Fruit fly (Drosophila melanogaster): ENCODE measurements around the gene mib2.

- peak; percentile 5 for TF ChIP-seq EcR (GFP tag; optimal IDR thresholded peaks at IDR 0.05)
- no peak for TF ChIP-seq fd96Ca (GFP tag; IDR thresholded peaks at IDR 0.05)
- no peak for TF ChIP-seq CG15710 (tag; optimal IDR thresholded peaks at IDR 0.05)
- TF ChIP-seq CG13204 (GFP tag; optimal IDR thresholded peaks at IDR 0.05): no peak
- TF ChIP-seq gl (tag; optimal IDR thresholded peaks at IDR 0.05): no peak
- TF ChIP-seq Pif1A (GFP tag; optimal IDR thresholded peaks at IDR 0.05): no peak
- no peak for TF ChIP-seq D1 (tag; optimal IDR thresholded peaks at IDR 0.05)
Measured at dm6 chr2L:18995660-18996417, 38.4 kb upstream of the mib2 start, which contains the start of gene CG10650.
